Fruit fly (Drosophila melanogaster) whole organism: ENCODE measurements around the gene CREG.

Experiments used
- Dll ChIP-seq: fragments of >200 bp; optimal IDR thresholded peaks from 2 replicates; lab custom pipeline; 2017
- EcR ChIP-seq, 2 experiments: fragments of >200 bp; optimal IDR thresholded peaks; 2 replicates each; lab custom pipeline; 2017; ENCODE audit warnings: missing biosample characterization in 2 of 2, missing genetic modification characterization in 2 of 2, missing genetic modification reagents in 2 of 2
- psq ChIP-seq: fragments of >200 bp; optimal IDR thresholded peaks from 2 replicates; lab custom pipeline; 2017
- usp ChIP-seq: fragments of >200 bp; optimal IDR thresholded peaks from 2 replicates; lab custom pipeline; 2017; ENCODE audit warnings: missing biosample characterization, missing genetic modification characterization, mixed read lengths

dm6 chr3R:17394318-17395188, at the start of gene CREG:
- TF ChIP-seq usp (GFP tag; lab: Kevin White, UChicago) (no peak), EcR (GFP tag; optimal IDR thresholded peaks at IDR 0.05; lab: Kevin White, UChicago) (no peak), Dll (lab: Kevin White, UChicago) (no peak), psq (lab: Kevin White, UChicago) (no peak)
